Worm (Caenorhabditis elegans) whole organism, young adult: ENCODE data around the gene gly-7.

ENCODE experiments used
- B0035.1 ChIP-seq: sonication (generic microtip); optimal IDR thresholded peaks from 2 replicates; lab custom pipeline; 2016; ENCODE audit warnings: missing genetic modification characterization, mild to moderate bottlenecking, missing compliant biosample characterization, missing genotype, missing genetic modification reagents
- B0261.1 ChIP-seq: sonication (generic microtip); optimal IDR thresholded peaks from 2 replicates; lab custom pipeline; 2016; ENCODE audit warnings: mild to moderate bottlenecking, missing genetic modification characterization, moderate library complexity, missing compliant biosample characterization
- B0336.3 ChIP-seq: fragments of 200-800 bp; sonication (Bioruptor generic); IDR thresholded peaks from 2 replicates; pipeline ENCODE4 v1.3.6; 2022; ENCODE audit warnings: missing genetic modification characterization, missing compliant biosample characterization
- C17E4.6 ChIP-seq: fragments of 200-800 bp; sonication (Bioruptor generic); IDR thresholded peaks from 2 replicates; pipeline ENCODE4 v1.3.6; 2022; ENCODE audit warnings: missing genetic modification reagents, missing genetic modification characterization, missing compliant biosample characterization
- F22D6.2 ChIP-seq: sonication (generic microtip); optimal IDR thresholded peaks from 2 replicates; lab custom pipeline; 2016; ENCODE audit warnings: mild to moderate bottlenecking, missing genetic modification characterization, missing compliant biosample characterization
- F39B2.1 ChIP-seq: fragments of 200-800 bp; sonication (Bioruptor generic); IDR thresholded peaks from 2 replicates; pipeline ENCODE4 v1.3.6; 2022; ENCODE audit warnings: missing genetic modification reagents, missing genetic modification characterization, missing compliant biosample characterization
- F55B11.4 ChIP-seq: sonication (generic microtip); optimal IDR thresholded peaks from 2 replicates; lab custom pipeline; 2016; ENCODE audit warnings: missing compliant biosample characterization, missing genetic modification characterization, borderline replicate concordance; ENCODE audit not compliant: insufficient read depth
- F57A8.1 ChIP-seq: fragments of 200-800 bp; sonication (Bioruptor generic); optimal IDR thresholded peaks from 2 replicates; lab custom pipeline; 2018; ENCODE audit warnings: mild to moderate bottlenecking, missing genetic modification characterization, moderate library complexity, missing compliant biosample characterization
- Y53F4B.3 ChIP-seq: fragments of 200-800 bp; sonication (Bioruptor generic); IDR thresholded peaks from 2 replicates; pipeline ENCODE4 v1.3.6; 2022; ENCODE audit warnings: missing genetic modification reagents, missing genetic modification characterization, missing compliant biosample characterization
- Y67H2A.10 ChIP-seq: fragments of 200-800 bp; sonication (Bioruptor generic); conservative IDR thresholded peaks from 2 replicates; pipeline ENCODE4 v1.3.6; 2022; ENCODE audit warnings: missing genetic modification reagents, missing genetic modification characterization, missing compliant biosample characterization
- Y79H2A.3 ChIP-seq: fragments of 200-800 bp; sonication (Bioruptor generic); conservative IDR thresholded peaks from 2 replicates; pipeline ENCODE4 v1.3.6; 2022; ENCODE audit warnings: missing genetic modification reagents, missing genetic modification characterization, missing compliant biosample characterization
- ZK185.1 ChIP-seq: sonication (generic microtip); optimal IDR thresholded peaks from 2 replicates; lab custom pipeline; 2016; ENCODE audit warnings: mild to moderate bottlenecking, missing genetic modification characterization, missing compliant biosample characterization; ENCODE audit not compliant: poor library complexity, severe bottlenecking
- aptf-2 ChIP-seq: fragments of 200-800 bp; sonication (Bioruptor generic); conservative IDR thresholded peaks from 2 replicates; pipeline ENCODE4 v1.3.6; 2022; ENCODE audit warnings: missing genetic modification reagents, missing genetic modification characterization, missing compliant biosample characterization
- aptf-3 ChIP-seq: fragments of 200-800 bp; sonication (Bioruptor generic); IDR thresholded peaks from 2 replicates; pipeline ENCODE4 v1.3.6; 2022; ENCODE audit warnings: missing genetic modification characterization, missing compliant biosample characterization
- atf-7 ChIP-seq: sonication (generic microtip); optimal IDR thresholded peaks from 2 replicates; lab custom pipeline; 2017; ENCODE audit warnings: mild to moderate bottlenecking, missing genetic modification characterization, missing compliant biosample characterization
- athp-1 ChIP-seq: sonication (generic microtip); optimal IDR thresholded peaks from 2 replicates; lab custom pipeline; 2017; ENCODE audit warnings: mild to moderate bottlenecking, missing genetic modification characterization, missing compliant biosample characterization
- cebp-2 ChIP-seq: fragments of 200-800 bp; sonication (Bioruptor generic); IDR thresholded peaks from 2 replicates; pipeline ENCODE4 v1.3.6; 2022; ENCODE audit warnings: missing genetic modification characterization, missing compliant biosample characterization
- ceh-27 ChIP-seq: fragments of 200-800 bp; sonication (Bioruptor generic); optimal IDR thresholded peaks from 2 replicates; lab custom pipeline; 2018; ENCODE audit warnings: mild to moderate bottlenecking, missing genetic modification characterization, moderate library complexity, missing compliant biosample characterization
- ceh-58 ChIP-seq: fragments of 200-800 bp; sonication (Bioruptor generic); IDR thresholded peaks from 2 replicates; pipeline ENCODE4 v1.3.6; 2022; ENCODE audit warnings: missing genetic modification characterization, missing compliant biosample characterization
- ceh-79 ChIP-seq: sonication (generic microtip); optimal IDR thresholded peaks from 2 replicates; lab custom pipeline; 2017; ENCODE audit warnings: mild to moderate bottlenecking, missing genetic modification characterization, missing compliant biosample characterization
- dpl-1 ChIP-seq: fragments of 150-350 bp; optimal IDR thresholded peaks from 2 replicates; lab custom pipeline; 2014; ENCODE audit warnings: missing biosample characterization, missing genetic modification reagents, missing genetic modification characterization
- efl-1 ChIP-seq: fragments of 150-350 bp; optimal IDR thresholded peaks from 2 replicates; lab custom pipeline; 2014; ENCODE audit warnings: missing biosample characterization, missing genetic modification reagents, missing genetic modification characterization
- egl-18 ChIP-seq: fragments of 200-800 bp; sonication (Bioruptor generic); IDR thresholded peaks from 2 replicates; pipeline ENCODE4 v1.3.6; 2022; ENCODE audit warnings: missing genetic modification reagents, missing genetic modification characterization, missing compliant biosample characterization
- egrh-3 ChIP-seq: fragments of 200-800 bp; sonication (Bioruptor generic); IDR thresholded peaks from 2 replicates; pipeline ENCODE4 v1.3.6; 2022; ENCODE audit warnings: missing genetic modification reagents, missing genetic modification characterization, missing compliant biosample characterization
- gei-17 ChIP-seq: fragments of 200-800 bp; sonication (Bioruptor generic); optimal IDR thresholded peaks from 2 replicates; lab custom pipeline; 2018; ENCODE audit warnings: mild to moderate bottlenecking, missing genetic modification characterization, missing compliant biosample characterization
- him-1 ChIP-seq: sonication (generic microtip); optimal IDR thresholded peaks from 2 replicates; lab custom pipeline; 2016; ENCODE audit warnings: missing genotype, missing genetic modification reagents, missing genetic modification characterization, missing compliant biosample characterization
- hmg-1.2 ChIP-seq: fragments of 200-800 bp; sonication (Bioruptor generic); IDR thresholded peaks from 2 replicates; pipeline ENCODE4 v1.3.6; 2022; ENCODE audit warnings: missing genetic modification reagents, missing genetic modification characterization, missing compliant biosample characterization
- lin-54 ChIP-seq: fragments of 200-800 bp; sonication (Bioruptor generic); optimal IDR thresholded peaks from 2 replicates; lab custom pipeline; 2018; ENCODE audit warnings: mild to moderate bottlenecking, missing genetic modification characterization, missing compliant biosample characterization
- lsy-27 ChIP-seq: sonication (generic microtip); optimal IDR thresholded peaks from 2 replicates; lab custom pipeline; 2017; ENCODE audit warnings: missing genetic modification characterization, mild to moderate bottlenecking, missing compliant biosample characterization, antibody characterized with exemption, missing genotype, borderline replicate concordance; ENCODE audit not compliant: insufficient read depth
- madf-6 ChIP-seq: fragments of 200-800 bp; sonication (Bioruptor generic); IDR thresholded peaks from 2 replicates; pipeline ENCODE4 v1.3.6; 2022; ENCODE audit warnings: missing genetic modification reagents, missing genetic modification characterization, missing compliant biosample characterization
- madf-8 ChIP-seq: fragments of 200-800 bp; sonication (Bioruptor generic); conservative IDR thresholded peaks from 2 replicates; pipeline ENCODE4 v1.3.6; 2022; ENCODE audit warnings: missing genetic modification reagents, missing genetic modification characterization, missing compliant biosample characterization
- mcd-1 ChIP-seq: fragments of 200-800 bp; sonication (Bioruptor generic); IDR thresholded peaks from 2 replicates; pipeline ENCODE4 v1.3.6; 2022; ENCODE audit warnings: missing genetic modification reagents, missing genetic modification characterization, missing compliant biosample characterization
- mel-28 ChIP-seq: sonication (generic microtip); optimal IDR thresholded peaks from 2 replicates; lab custom pipeline; 2016; ENCODE audit warnings: borderline replicate concordance, mild to moderate bottlenecking, missing genetic modification characterization, missing compliant biosample characterization
- mxl-1 ChIP-seq: sonication (generic microtip); optimal IDR thresholded peaks from 2 replicates; lab custom pipeline; 2016; ENCODE audit warnings: missing genetic modification characterization, missing compliant biosample characterization
- nfyb-1 ChIP-seq: fragments of 200-800 bp; sonication (Bioruptor generic); IDR thresholded peaks from 2 replicates; pipeline ENCODE4 v1.3.6; 2022; ENCODE audit warnings: missing genetic modification reagents, missing genetic modification characterization, missing compliant biosample characterization
- nhr-80 ChIP-seq: sonication (generic microtip); optimal IDR thresholded peaks from 2 replicates; lab custom pipeline; 2016; ENCODE audit warnings: missing genetic modification characterization, missing compliant biosample characterization
- pbrm-1 ChIP-seq: fragments of 200-800 bp; sonication (Bioruptor generic); IDR thresholded peaks from 2 replicates; pipeline ENCODE4 v1.3.6; 2022; ENCODE audit warnings: missing genetic modification reagents, missing genetic modification characterization, missing compliant biosample characterization
- rec-8 ChIP-seq, 2 experiments: sonication (generic microtip); optimal IDR thresholded peaks; 2 replicates each; lab custom pipeline; 2016; ENCODE audit warnings: mild to moderate bottlenecking in 2 of 2, missing genetic modification characterization in 2 of 2, missing genetic modification reagents in 2 of 2, missing genotype in 2 of 2, missing biosample characterization in 1 of 2, missing compliant biosample characterization in 1 of 2, moderate library complexity in 1 of 2
- sdz-38 ChIP-seq: sonication (generic microtip); optimal IDR thresholded peaks from 2 replicates; lab custom pipeline; 2016; ENCODE audit warnings: missing genotype, missing genetic modification characterization, missing compliant biosample characterization
- sea-2 ChIP-seq: fragments of 200-800 bp; sonication (Bioruptor generic); IDR thresholded peaks from 2 replicates; pipeline ENCODE4 v1.3.6; 2022; ENCODE audit warnings: missing genetic modification characterization, missing compliant biosample characterization
- snpc-1.3 ChIP-seq: sonication (generic microtip); optimal IDR thresholded peaks from 2 replicates; lab custom pipeline; 2017; ENCODE audit warnings: missing genetic modification characterization, mild to moderate bottlenecking, missing compliant biosample characterization, antibody characterized with exemption, moderate library complexity, missing genotype, missing genetic modification reagents; ENCODE audit not compliant: insufficient read depth
- snpc-3.4 ChIP-seq: sonication (generic microtip); optimal IDR thresholded peaks from 2 replicates; lab custom pipeline; 2017; ENCODE audit warnings: missing genetic modification characterization, mild to moderate bottlenecking, missing compliant biosample characterization, antibody characterized with exemption, moderate library complexity, missing genotype, missing genetic modification reagents
- somi-1 ChIP-seq: fragments of 200-800 bp; sonication (Bioruptor generic); optimal IDR thresholded peaks from 2 replicates; lab custom pipeline; 2018; ENCODE audit warnings: mild to moderate bottlenecking, missing genetic modification characterization, missing compliant biosample characterization
- tbp1 ChIP-seq: fragments of 200-800 bp; sonication (Bioruptor generic); optimal IDR thresholded peaks from 2 replicates; lab custom pipeline; 2018; ENCODE audit warnings: mild to moderate bottlenecking, missing genetic modification characterization, missing compliant biosample characterization
- tbx-9 ChIP-seq: sonication (generic microtip); optimal IDR thresholded peaks from 2 replicates; lab custom pipeline; 2016; ENCODE audit warnings: borderline replicate concordance, missing genetic modification characterization, inconsistent platforms, missing compliant biosample characterization
- zim-3 ChIP-seq: sonication (generic microtip); optimal IDR thresholded peaks from 2 replicates; lab custom pipeline; 2017; ENCODE audit warnings: mild to moderate bottlenecking, missing genetic modification characterization, moderate library complexity, missing compliant biosample characterization
- ztf-26 ChIP-seq: sonication (generic microtip); optimal IDR thresholded peaks from 2 replicates; lab custom pipeline; 2017; ENCODE audit warnings: missing genetic modification characterization, missing compliant biosample characterization
- ztf-28 ChIP-seq: fragments of 200-800 bp; sonication (Bioruptor generic); IDR thresholded peaks from 2 replicates; pipeline ENCODE4 v1.3.6; 2022; ENCODE audit warnings: missing genetic modification reagents, missing genetic modification characterization, missing compliant biosample characterization
- ztf-3 ChIP-seq: fragments of 200-800 bp; sonication (Bioruptor generic); optimal IDR thresholded peaks from 2 replicates; lab custom pipeline; 2018; ENCODE audit warnings: mild to moderate bottlenecking, missing genetic modification characterization, missing compliant biosample characterization

The gly-7 gene

ce11 chrV:1870515-1870940, 49.4 kb upstream of the gly-7 start (continued):
- no peak for TF ChIP-seq tbx-9
- peak; percentile 12 for TF ChIP-seq hmg-1.2 (GFP tag; lab: Robert Waterston, UW)
- no peak for TF ChIP-seq F55B11.4 (tag; lab: Kevin White, UChicago)
- no peak for TF ChIP-seq rec-8 (tag; optimal IDR thresholded peaks at IDR 0.05; lab: Kevin White, UChicago)
- TF ChIP-seq egrh-3 (GFP tag; lab: Robert Waterston, UW), result no peak
- TF ChIP-seq Y67H2A.10 (GFP tag; lab: Robert Waterston, UW), result peak; percentile 33; the same call in 1 of the 2 replicates
- no peak for TF ChIP-seq egl-18 (GFP tag; lab: Robert Waterston, UW)
- TF ChIP-seq mcd-1 (GFP tag; lab: Robert Waterston, UW), result peak; percentile 25; the same call in 1 of the 2 replicates
- TF ChIP-seq Y79H2A.3 (GFP tag; lab: Robert Waterston, UW), result peak; percentile 43; the same call in 1 of the 2 replicates
- TF ChIP-seq ceh-79 (tag; lab: Kevin White, UChicago), result no peak
- no peak for TF ChIP-seq F57A8.1
- peak; percentile 70 for TF ChIP-seq madf-6 (GFP tag; lab: Robert Waterston, UW)
- no peak for TF ChIP-seq nfyb-1 (GFP tag; lab: Robert Waterston, UW)
- no peak for TF ChIP-seq F22D6.2 (tag; lab: Kevin White, UChicago)
- TF ChIP-seq Y53F4B.3, result no peak
- no peak for TF ChIP-seq aptf-2
- TF ChIP-seq lin-54 (GFP tag; lab: Kevin White, UChicago), result peak; percentile 38
- TF ChIP-seq B0261.1 (tag; lab: Kevin White, UChicago), result no peak
- TF ChIP-seq ztf-28 (GFP tag; lab: Robert Waterston, UW), result peak; percentile 79; the same call in 1 of the 2 replicates
- peak; percentile 29 for TF ChIP-seq tbp1 (GFP tag; lab: Kevin White, UChicago)
- peak; percentile 63; the same call in 1 of the 2 replicates for TF ChIP-seq C17E4.6
- TF ChIP-seq madf-8, result peak; percentile 25; the same call in 1 of the 2 replicates
- TF ChIP-seq ceh-58 (GFP tag; lab: Robert Waterston, UW), result no peak
- TF ChIP-seq ztf-3 (GFP tag; lab: Kevin White, UChicago), result no peak
- no peak for TF ChIP-seq cebp-2 (GFP tag; lab: Robert Waterston, UW)
- TF ChIP-seq snpc-3.4 (tag; lab: Kevin White, UChicago), result no peak
- TF ChIP-seq efl-1, result peak; percentile 51
- no peak for TF ChIP-seq snpc-1.3 (tag; lab: Kevin White, UChicago)
- TF ChIP-seq pbrm-1 (GFP tag; lab: Robert Waterston, UW), result no peak
- no peak for TF ChIP-seq him-1 (tag; lab: Kevin White, UChicago)
- TF ChIP-seq mel-28, result no peak
- no peak for TF ChIP-seq ceh-27 (GFP tag; lab: Kevin White, UChicago)
- TF ChIP-seq somi-1, result no peak
- no peak for TF ChIP-seq ztf-26
- no peak for TF ChIP-seq lsy-27 (tag; lab: Kevin White, UChicago)
- TF ChIP-seq zim-3 (tag; lab: Kevin White, UChicago), result no peak
- no peak for TF ChIP-seq athp-1 (tag; lab: Kevin White, UChicago)
- no peak for TF ChIP-seq sdz-38 (tag; lab: Kevin White, UChicago)
- no peak for TF ChIP-seq ZK185.1
- TF ChIP-seq aptf-3 (GFP tag; lab: Robert Waterston, UW), result 0 out of 2 replicates have a peak, but pooled peaks have one; percentile 54
- TF ChIP-seq F39B2.1 (GFP tag; lab: Robert Waterston, UW), result no peak
- TF ChIP-seq B0035.1, result no peak
- TF ChIP-seq dpl-1, result peak; percentile 27
- TF ChIP-seq mxl-1, result no peak
- no peak for TF ChIP-seq gei-17 (GFP tag; lab: Kevin White, UChicago)
- TF ChIP-seq atf-7 (tag; lab: Kevin White, UChicago), result no peak
- peak; percentile 65 for TF ChIP-seq B0336.3
- TF ChIP-seq nhr-80 (tag; lab: Kevin White, UChicago), result no peak
- TF ChIP-seq sea-2, result no peak
